Worm (Caenorhabditis elegans): ENCODE data around the gene Y73C8B.1.

ce11 chrV:3200323-3200722 is 3.6 kb upstream of the Y73C8B.1 start, which contains the start of gene K08D9.4:
- no peak for TF ChIP-seq C08G9.2 (tag; optimal IDR thresholded peaks at IDR 0.05)
- no peak for TF ChIP-seq ceh-9 (tag; optimal IDR thresholded peaks at IDR 0.05)
- no peak for TF ChIP-seq tbx-7 (tag; optimal IDR thresholded peaks at IDR 0.05)
- no peak for TF ChIP-seq ceh-2 (tag; optimal IDR thresholded peaks at IDR 0.05)
- TF ChIP-seq unc-86 (tag; optimal IDR thresholded peaks at IDR 0.05), result no peak
- TF ChIP-seq tbx-2 (tag; optimal IDR thresholded peaks at IDR 0.05), result no peak

All from whole organism, late embryonic.